Fruit fly (Drosophila melanogaster) whole organism, wandering third instar larva: ENCODE data around the gene CG14237.

Experiments
- Hr78 ChIP-seq: fragments of >200 bp; optimal IDR thresholded peaks from 2 replicates; lab custom pipeline; 2017; ENCODE audit warnings: missing biosample characterization, missing genetic modification characterization
- Jra ChIP-seq: sonication (Bioruptor generic); optimal IDR thresholded peaks from 2 replicates; lab custom pipeline; 2016; ENCODE audit warnings: missing biosample characterization, missing genetic modification characterization
- rgr ChIP-seq: fragments of 200-800 bp; sonication (Bioruptor generic); optimal IDR thresholded peaks from 3 replicates; lab custom pipeline; 2016; ENCODE audit warnings: missing biosample characterization, mild to moderate bottlenecking, missing genetic modification characterization

DNA sequence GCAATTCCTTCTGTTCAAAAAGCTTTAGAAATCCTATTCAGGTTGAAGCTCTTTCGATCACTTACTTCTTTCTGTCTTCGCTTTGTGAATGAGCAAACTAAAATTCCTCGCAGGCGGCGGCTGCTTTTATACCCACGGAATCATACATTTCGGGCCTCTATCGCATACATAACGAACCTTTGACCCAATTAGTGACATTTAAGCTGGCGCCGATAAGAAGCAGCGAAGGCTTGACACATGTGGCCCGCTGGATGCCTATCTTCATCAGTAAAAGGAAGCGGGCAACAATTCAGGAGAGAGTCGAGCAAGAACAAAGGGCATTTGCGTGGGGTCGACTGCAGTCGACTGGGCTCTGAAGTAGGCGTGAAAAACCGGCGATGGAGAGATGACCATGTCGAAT, 31.0 kb upstream of the CG14237 start, which contains the start of gene CG34291:
- no peak for TF ChIP-seq Jra (GFP tag; lab: Kevin White, UChicago)
- TF ChIP-seq Hr78 (GFP tag; lab: Kevin White, UChicago) = no peak
- TF ChIP-seq rgr (GFP tag; lab: Kevin White, UChicago) = no peak
